Worm (Caenorhabditis elegans) whole organism, mixed stage, embryonic: ENCODE data around the gene vha-1.

ENCODE experiments used
- bed-3 ChIP-seq: fragments of 200-800 bp; sonication (Bioruptor generic); optimal IDR thresholded peaks from 3 replicates; lab custom pipeline; 2018; ENCODE audit warnings: mild to moderate bottlenecking, missing genetic modification characterization, moderate library complexity, missing compliant biosample characterization
- blmp-1 ChIP-seq: fragments of 150-350 bp; optimal IDR thresholded peaks from 2 replicates; lab custom pipeline; 2014; ENCODE audit warnings: missing biosample characterization, missing genetic modification characterization
- cnd-1 ChIP-seq: fragments of 200-800 bp; sonication (Bioruptor generic); optimal IDR thresholded peaks from 2 replicates; lab custom pipeline; 2018; ENCODE audit warnings: mild to moderate bottlenecking, missing genetic modification characterization, missing compliant biosample characterization
- elt-1 ChIP-seq: sonication (generic microtip); optimal IDR thresholded peaks from 2 replicates; lab custom pipeline; 2017; ENCODE audit warnings: missing genetic modification characterization, mild to moderate bottlenecking, missing compliant biosample characterization, antibody characterized with exemption, moderate library complexity, borderline replicate concordance; ENCODE audit not compliant: insufficient read depth
- flh-1 ChIP-seq: fragments of 200-800 bp; sonication (Bioruptor generic); optimal IDR thresholded peaks from 2 replicates; lab custom pipeline; 2018; ENCODE audit warnings: mild to moderate bottlenecking, missing genetic modification characterization, moderate library complexity, missing compliant biosample characterization
- lin-32 ChIP-seq: fragments of 200-800 bp; sonication (Bioruptor generic); optimal IDR thresholded peaks from 2 replicates; lab custom pipeline; 2018; ENCODE audit warnings: mild to moderate bottlenecking, missing genetic modification characterization, missing compliant biosample characterization
- nhr-237 ChIP-seq: fragments of 150-350 bp; optimal IDR thresholded peaks from 2 replicates; lab custom pipeline; 2014; ENCODE audit warnings: missing biosample characterization, missing genetic modification characterization
- nhr-76 ChIP-seq: sonication (generic microtip); optimal IDR thresholded peaks from 2 replicates; lab custom pipeline; 2017; ENCODE audit warnings: missing biosample characterization, missing genetic modification characterization
- pha-4 ChIP-seq: fragments of 150-350 bp; optimal IDR thresholded peaks from 2 replicates; lab custom pipeline; 2018; ENCODE audit warnings: missing biosample characterization, missing genetic modification reagents, missing genetic modification characterization
- sem-2 ChIP-seq: fragments of 200-800 bp; sonication (Bioruptor generic); optimal IDR thresholded peaks from 2 replicates; lab custom pipeline; 2018; ENCODE audit warnings: mild to moderate bottlenecking, missing genetic modification characterization, missing compliant biosample characterization
- snpc-4 ChIP-seq: fragments of 150-350 bp; optimal IDR thresholded peaks from 2 replicates; lab custom pipeline; 2014; ENCODE audit warnings: missing biosample characterization, missing genetic modification characterization
- sptf-1 ChIP-seq: sonication (generic microtip); optimal IDR thresholded peaks from 2 replicates; lab custom pipeline; 2017; ENCODE audit warnings: mild to moderate bottlenecking, missing genetic modification characterization, moderate library complexity, missing compliant biosample characterization
- unc-39 ChIP-seq: fragments of 150-350 bp; optimal IDR thresholded peaks from 2 replicates; lab custom pipeline; 2014; ENCODE audit warnings: missing biosample characterization, missing genetic modification characterization
- ztf-11 ChIP-seq: fragments of 150-350 bp; optimal IDR thresholded peaks from 2 replicates; lab custom pipeline; 2014; ENCODE audit warnings: missing biosample characterization, missing genetic modification characterization

DNA sequence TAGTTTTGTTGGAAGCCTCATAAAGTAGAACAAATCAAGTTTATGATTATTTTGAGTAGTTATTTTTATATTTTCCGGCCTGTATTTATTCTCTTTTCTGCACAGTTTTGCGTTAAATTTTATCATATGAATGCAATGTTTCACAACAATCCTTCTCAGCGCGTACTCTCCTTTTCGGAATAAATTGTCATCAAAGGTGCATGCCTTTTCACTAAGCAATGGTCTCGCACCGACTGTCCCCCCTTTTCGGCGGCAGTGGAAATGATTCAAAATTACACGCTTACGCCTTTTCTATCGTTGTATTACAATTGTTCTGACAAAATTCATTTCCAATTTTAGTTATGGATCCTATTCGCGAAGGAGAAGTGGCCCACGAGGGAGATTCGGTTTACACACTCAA, 33.9 kb upstream of the vha-1 start, which contains the start of the genes iff-1 and cdk-1:
- TF ChIP-seq nhr-237 (tag; lab: Kevin White, UChicago) = peak; percentile 21
- TF ChIP-seq flh-1 (GFP tag; lab: Kevin White, UChicago) = no peak
- TF ChIP-seq bed-3 (GFP tag; lab: Kevin White, UChicago) = no peak
- no peak for TF ChIP-seq nhr-76
- no peak for TF ChIP-seq sptf-1 (tag; lab: Kevin White, UChicago)
- no peak for TF ChIP-seq blmp-1 (tag; lab: Kevin White, UChicago)
- TF ChIP-seq snpc-4 (tag; lab: Kevin White, UChicago) = no peak
- no peak for TF ChIP-seq lin-32 (GFP tag; lab: Kevin White, UChicago)
- no peak for TF ChIP-seq elt-1
- no peak for TF ChIP-seq unc-39 (tag; lab: Kevin White, UChicago)
- TF ChIP-seq cnd-1 (tag; lab: Kevin White, UChicago) = no peak
- no peak for TF ChIP-seq ztf-11 (tag; lab: Kevin White, UChicago)
- peak; percentile 15 for TF ChIP-seq pha-4 (tag; lab: Kevin White, UChicago)
- no peak for TF ChIP-seq sem-2 (GFP tag; lab: Kevin White, UChicago)
